Worm (Caenorhabditis elegans) whole organism, L2 larva: ENCODE data around the gene B0212.3.
"Not testable (repeated sequence)": the region's sequence is repeated elsewhere in the genome, so short reads cannot be mapped to it uniquely, and the experiment has no call there.

Experiments
- C34F6.9 ChIP-seq: fragments of 150-350 bp; optimal IDR thresholded peaks from 2 replicates; lab custom pipeline; 2014; ENCODE audit warnings: missing biosample characterization, missing genetic modification characterization
- blmp-1 ChIP-seq: sonication (generic microtip); optimal IDR thresholded peaks from 2 replicates; lab custom pipeline; 2017; ENCODE audit warnings: missing genetic modification characterization, mild to moderate bottlenecking, missing compliant biosample characterization, antibody characterized with exemption, moderate library complexity; ENCODE audit not compliant: insufficient read depth
- ceh-82 ChIP-seq: fragments of 150-350 bp; optimal IDR thresholded peaks from 2 replicates; lab custom pipeline; 2014; ENCODE audit warnings: missing biosample characterization, missing genetic modification characterization
- elt-1 ChIP-seq: fragments of 150-350 bp; optimal IDR thresholded peaks from 2 replicates; lab custom pipeline; 2014; ENCODE audit warnings: missing biosample characterization, missing genetic modification characterization
- fos-1 ChIP-seq: fragments of 150-350 bp; optimal IDR thresholded peaks from 2 replicates; lab custom pipeline; 2014; ENCODE audit warnings: missing biosample characterization, missing genetic modification characterization
- gmeb-1 ChIP-seq: fragments of 150-350 bp; optimal IDR thresholded peaks from 2 replicates; lab custom pipeline; 2014; ENCODE audit warnings: missing biosample characterization, missing genetic modification characterization
- lsy-2 ChIP-seq, 2 experiments: fragments of 150-350 bp in 1 of 2; sonication (generic microtip) in 1 of 2; optimal IDR thresholded peaks; 2 replicates each; lab custom pipeline; 2014 to 2017; ENCODE audit warnings: missing biosample characterization in 2 of 2, missing genetic modification characterization in 2 of 2
- mdl-1 ChIP-seq, 2 experiments: fragments of 150-350 bp in 1 of 2; sonication (generic microtip) in 1 of 2; optimal IDR thresholded peaks; 2 replicates each; lab custom pipeline; 2017; ENCODE audit warnings: missing biosample characterization in 2 of 2, missing genetic modification characterization in 2 of 2
- nhr-129 ChIP-seq: fragments of 150-350 bp; optimal IDR thresholded peaks from 2 replicates; lab custom pipeline; 2014; ENCODE audit warnings: missing biosample characterization, missing genetic modification characterization
- nhr-21 ChIP-seq: fragments of 150-350 bp; optimal IDR thresholded peaks from 2 replicates; lab custom pipeline; 2014; ENCODE audit warnings: missing biosample characterization, missing genetic modification characterization
- nhr-25 ChIP-seq: fragments of 150-350 bp; sonication (generic microtip); optimal IDR thresholded peaks from 3 replicates; lab custom pipeline; 2014; ENCODE audit warnings: missing biosample characterization, missing genetic modification characterization
- nhr-6 ChIP-seq: fragments of 150-350 bp; optimal IDR thresholded peaks from 2 replicates; lab custom pipeline; 2014; ENCODE audit warnings: missing biosample characterization, missing genetic modification characterization
- sem-4 ChIP-seq: fragments of 150-350 bp; optimal IDR thresholded peaks from 2 replicates; lab custom pipeline; 2014; ENCODE audit warnings: missing biosample characterization, missing genetic modification reagents, missing genetic modification characterization
- snpc-4 ChIP-seq: fragments of 150-350 bp; optimal IDR thresholded peaks from 2 replicates; lab custom pipeline; 2014; ENCODE audit warnings: missing biosample characterization, missing genetic modification characterization
- unc-55 ChIP-seq: fragments of 150-350 bp; sonication (generic microtip); optimal IDR thresholded peaks from 3 replicates; lab custom pipeline; 2014; ENCODE audit warnings: missing biosample characterization, missing genetic modification reagents, missing genetic modification characterization
- unc-62 ChIP-seq: fragments of 150-350 bp; optimal IDR thresholded peaks from 2 replicates; lab custom pipeline; 2014; ENCODE audit warnings: missing biosample characterization, missing genetic modification reagents, missing genetic modification characterization
- ztf-4 ChIP-seq: fragments of 150-350 bp; optimal IDR thresholded peaks from 2 replicates; lab custom pipeline; 2014; ENCODE audit warnings: missing biosample characterization, missing genetic modification characterization

The B0212.3 gene

ce11 chrIV:3579477-3579975, 39.6 kb downstream of the B0212.3 start, which contains the start of gene Y37E11B.1:
Gene Y37E11B.1, plus strand, starts transcription at chrIV:3579621.
- peak; percentile 10 for TF ChIP-seq C34F6.9 (tag; lab: Kevin White, UChicago)
- no peak for TF ChIP-seq nhr-25 (tag; lab: Kevin White, UChicago)
- TF ChIP-seq nhr-129 (tag; lab: Kevin White, UChicago), result peak; percentile 15
- TF ChIP-seq unc-62 (GFP tag; lab: Kevin White, UChicago), result no peak
- peak in 1 of 2 experiments; percentile 34 for TF ChIP-seq lsy-2 (tag; optimal IDR thresholded peaks at IDR 0.05; lab: Kevin White, UChicago)
- TF ChIP-seq unc-55 (GFP tag; lab: Kevin White, UChicago), result peak; percentile 48
- TF ChIP-seq ceh-82, result no peak
- peak; percentile 8 for TF ChIP-seq sem-4 (tag; lab: Kevin White, UChicago)
- no peak for TF ChIP-seq nhr-21 (tag; lab: Kevin White, UChicago)

ce11 chrIV:3582806-3583205, 42.8 kb downstream of the B0212.3 start, which contains the start of gene blos-7:
Gene blos-7, minus strand, starts transcription at chrIV:3582906.
- not testable (repeated sequence) for TF ChIP-seq gmeb-1, blmp-1, sem-4 (tag; lab: Kevin White, UChicago)

- no peak for TF ChIP-seq mdl-1 (tag; optimal IDR thresholded peaks at IDR 0.05; lab: Kevin White, UChicago)
- TF ChIP-seq ztf-4 (tag; lab: Kevin White, UChicago), result no peak
- TF ChIP-seq lsy-2 (tag; optimal IDR thresholded peaks at IDR 0.05; lab: Kevin White, UChicago), result no peak
- no peak for TF ChIP-seq elt-1 (tag; lab: Kevin White, UChicago)
- TF ChIP-seq nhr-6, result no peak
- no peak for TF ChIP-seq unc-55 (GFP tag; lab: Kevin White, UChicago)
- no peak for TF ChIP-seq snpc-4 (tag; lab: Kevin White, UChicago)
- TF ChIP-seq fos-1 (tag; lab: Kevin White, UChicago), result no peak
These were observed 50.8 kb downstream of the B0212.3 start for ce11 chrIV:3590821-3591220.
